Fruit fly (Drosophila melanogaster) whole organism, pupa: ENCODE measurements around the gene CG7483.
A peak's percentile ranks its signal among the peaks of the same experiment; 100 is the strongest.

Experiments
- CG10348 ChIP-seq: fragments of 200-800 bp; sonication (Bioruptor generic); IDR thresholded peaks from 2 replicates; pipeline ENCODE4 v1.3.6; 2022; ENCODE audit warnings: missing biosample characterization, missing genetic modification characterization
- CG13204 ChIP-seq: fragments of 200-800 bp; sonication (Bioruptor generic); optimal IDR thresholded peaks from 2 replicates; lab custom pipeline; 2018; ENCODE audit warnings: missing biosample characterization, mild to moderate bottlenecking, missing genetic modification characterization, moderate library complexity
- CG15710 ChIP-seq: fragments of 200-800 bp; sonication (Bioruptor generic); optimal IDR thresholded peaks from 2 replicates; lab custom pipeline; 2018; ENCODE audit warnings: missing biosample characterization, mild to moderate bottlenecking, missing genetic modification characterization, moderate library complexity
- CG17806 ChIP-seq: fragments of 200-800 bp; sonication (Bioruptor generic); optimal IDR thresholded peaks from 2 replicates; lab custom pipeline; 2018; ENCODE audit warnings: missing biosample characterization, mild to moderate bottlenecking, missing genetic modification characterization, moderate library complexity
- CG4496 ChIP-seq: fragments of 200-800 bp; sonication (Bioruptor generic); IDR thresholded peaks from 3 replicates; pipeline ENCODE4 v1.3.6; 2022; ENCODE audit warnings: missing biosample characterization, missing genetic modification characterization
- CG8159 ChIP-seq: fragments of 200-800 bp; sonication (Bioruptor generic); optimal IDR thresholded peaks from 3 replicates; lab custom pipeline; 2018; ENCODE audit warnings: missing biosample characterization, mild to moderate bottlenecking, missing genetic modification characterization, moderate library complexity
- CG8301 ChIP-seq: fragments of 200-800 bp; sonication (Bioruptor generic); optimal IDR thresholded peaks from 2 replicates; lab custom pipeline; 2018; ENCODE audit warnings: missing biosample characterization, mild to moderate bottlenecking, missing genetic modification characterization
- D1 ChIP-seq: fragments of 200-800 bp; sonication (Bioruptor generic); optimal IDR thresholded peaks from 2 replicates; lab custom pipeline; 2018; ENCODE audit warnings: missing biosample characterization, mild to moderate bottlenecking, missing genetic modification characterization, moderate library complexity
- EcR ChIP-seq: fragments of 200-800 bp; sonication (Bioruptor generic); optimal IDR thresholded peaks from 3 replicates; lab custom pipeline; 2019; ENCODE audit warnings: missing biosample characterization, missing genetic modification characterization, mild to moderate bottlenecking, moderate library complexity, missing genetic modification reagents
- Ets98B ChIP-seq: fragments of 200-800 bp; sonication (Bioruptor generic); IDR thresholded peaks from 2 replicates; pipeline ENCODE4 v1.3.6; 2022; ENCODE audit warnings: missing biosample characterization, missing genetic modification characterization
- Snoo ChIP-seq: fragments of 200-800 bp; sonication (Bioruptor generic); optimal IDR thresholded peaks from 3 replicates; lab custom pipeline; 2017; ENCODE audit warnings: missing biosample characterization, mild to moderate bottlenecking, missing genetic modification characterization, inconsistent platforms
- gl ChIP-seq: fragments of 200-800 bp; sonication (Bioruptor generic); optimal IDR thresholded peaks from 2 replicates; lab custom pipeline; 2018; ENCODE audit warnings: missing biosample characterization, mild to moderate bottlenecking, missing genetic modification characterization
- rn ChIP-seq: fragments of 200-800 bp; sonication (Bioruptor generic); IDR thresholded peaks from 2 replicates; pipeline ENCODE4 v1.3.6; 2022; ENCODE audit warnings: missing biosample characterization, missing genetic modification characterization

dm6 chr3R:8349449-8350115 is 36.6 kb downstream of the CG7483 start, which contains the start of gene Atg13:
- TF ChIP-seq rn (GFP tag; lab: Robert Waterston, UW) = no peak
- peak; percentile 71 for TF ChIP-seq Ets98B
- no peak for TF ChIP-seq CG13204 (GFP tag; lab: Kevin White, UChicago)
- TF ChIP-seq CG4496 (GFP tag; lab: Robert Waterston, UW) = peak; percentile 84
- peak; percentile 42 for TF ChIP-seq CG15710 (tag; lab: Kevin White, UChicago)
- peak; percentile 45 for TF ChIP-seq CG17806 (tag; lab: Kevin White, UChicago)
- TF ChIP-seq CG8301 (tag; lab: Kevin White, UChicago) = peak; percentile 83
- peak; percentile 94 for TF ChIP-seq gl
- TF ChIP-seq CG10348 (GFP tag; lab: Robert Waterston, UW) = no peak
- TF ChIP-seq EcR (GFP tag; lab: Kevin White, UChicago) = peak; percentile 30
- TF ChIP-seq CG8159 (tag; lab: Kevin White, UChicago) = peak; percentile 63
- TF ChIP-seq Snoo (tag; lab: Kevin White, UChicago) = peak; percentile 50
- no peak for TF ChIP-seq D1
